Worm (Caenorhabditis elegans) whole organism, L3 larva: ENCODE data around the gene C50D2.1.

Experiments
- R02D3.7 ChIP-seq: fragments of 150-350 bp; optimal IDR thresholded peaks from 2 replicates; lab custom pipeline; 2014; ENCODE audit warnings: missing biosample characterization, missing genetic modification characterization
- ZK546.5 ChIP-seq: sonication (generic microtip); optimal IDR thresholded peaks from 2 replicates; lab custom pipeline; 2017; ENCODE audit warnings: missing biosample characterization, missing genetic modification characterization
- aly-2 ChIP-seq: fragments of 150-350 bp; optimal IDR thresholded peaks from 2 replicates; lab custom pipeline; 2014; ENCODE audit warnings: missing biosample characterization, missing genetic modification characterization
- ama-1 ChIP-seq: fragments of 150-350 bp; optimal IDR thresholded peaks from 2 replicates; lab custom pipeline; 2018
- ceh-16 ChIP-seq: sonication (generic microtip); optimal IDR thresholded peaks from 2 replicates; lab custom pipeline; 2017; ENCODE audit warnings: missing biosample characterization, missing genetic modification characterization
- ceh-28 ChIP-seq: fragments of 150-350 bp; optimal IDR thresholded peaks from 2 replicates; lab custom pipeline; 2014; ENCODE audit warnings: missing biosample characterization, missing genetic modification reagents, missing genetic modification characterization
- ceh-82 ChIP-seq: fragments of 150-350 bp; optimal IDR thresholded peaks from 2 replicates; lab custom pipeline; 2014; ENCODE audit warnings: missing biosample characterization, missing genetic modification characterization
- ceh-9 ChIP-seq: sonication (generic microtip); optimal IDR thresholded peaks from 2 replicates; lab custom pipeline; 2018; ENCODE audit warnings: missing biosample characterization, missing genetic modification characterization
- daf-12 ChIP-seq: fragments of 150-350 bp; optimal IDR thresholded peaks from 2 replicates; lab custom pipeline; 2014; ENCODE audit warnings: missing biosample characterization, missing genetic modification reagents, missing genetic modification characterization
- egl-27 ChIP-seq: sonication (generic microtip); optimal IDR thresholded peaks from 4 replicates; lab custom pipeline; 2017; ENCODE audit warnings: missing biosample characterization, missing genetic modification reagents, missing genetic modification characterization
- egl-5 ChIP-seq: fragments of 150-350 bp; optimal IDR thresholded peaks from 2 replicates; lab custom pipeline; 2017; ENCODE audit warnings: missing biosample characterization, missing genetic modification reagents, missing genetic modification characterization, inconsistent platforms
- elt-1 ChIP-seq: fragments of 150-350 bp; optimal IDR thresholded peaks from 2 replicates; lab custom pipeline; 2014; ENCODE audit warnings: missing biosample characterization, missing genetic modification characterization
- elt-2 ChIP-seq: sonication (generic microtip); optimal IDR thresholded peaks from 2 replicates; lab custom pipeline; 2016; ENCODE audit warnings: missing genetic modification reagents, mild to moderate bottlenecking, missing genetic modification characterization, missing compliant biosample characterization
- elt-3 ChIP-seq, 3 experiments: fragments of 150-350 bp in 1 of 3; sonication (generic microtip) in 2 of 3; optimal IDR thresholded peaks; 2 replicates in 2 of 3; 4 replicates in 1 of 3; lab custom pipeline; 2014 to 2017; ENCODE audit warnings: missing biosample characterization in 3 of 3, missing genetic modification characterization in 3 of 3
- eor-1 ChIP-seq, 2 experiments: fragments of 150-350 bp; optimal IDR thresholded peaks; 2 replicates each; lab custom pipeline; 2014 to 2018; ENCODE audit warnings: missing biosample characterization in 2 of 2, missing genetic modification characterization in 2 of 2
- fkh-10 ChIP-seq: sonication (generic microtip); optimal IDR thresholded peaks from 2 replicates; lab custom pipeline; 2017; ENCODE audit warnings: missing biosample characterization, missing genetic modification reagents, missing genetic modification characterization
- fkh-2 ChIP-seq: fragments of 150-350 bp; optimal IDR thresholded peaks from 2 replicates; lab custom pipeline; 2014; ENCODE audit warnings: missing biosample characterization, missing genetic modification reagents, missing genetic modification characterization
- fos-1 ChIP-seq: fragments of 150-350 bp; optimal IDR thresholded peaks from 2 replicates; lab custom pipeline; 2014; ENCODE audit warnings: missing biosample characterization, missing genetic modification characterization
- hmg-11 ChIP-seq: sonication (generic microtip); optimal IDR thresholded peaks from 2 replicates; lab custom pipeline; 2016; ENCODE audit warnings: missing genetic modification characterization, missing compliant biosample characterization
- jun-1 ChIP-seq: fragments of 150-350 bp; optimal IDR thresholded peaks from 2 replicates; lab custom pipeline; 2014; ENCODE audit warnings: missing biosample characterization, missing genetic modification reagents, missing genetic modification characterization
- lin-15B ChIP-seq: fragments of 150-350 bp; optimal IDR thresholded peaks from 2 replicates; lab custom pipeline; 2014; ENCODE audit warnings: missing biosample characterization, missing genetic modification characterization
- lin-39 ChIP-seq: fragments of 150-350 bp; optimal IDR thresholded peaks from 2 replicates; lab custom pipeline; 2018; ENCODE audit warnings: missing biosample characterization, missing genetic modification reagents, missing genetic modification characterization
- lsy-12 ChIP-seq: sonication (generic microtip); optimal IDR thresholded peaks from 2 replicates; lab custom pipeline; 2016; ENCODE audit warnings: mild to moderate bottlenecking, missing genetic modification characterization, missing compliant biosample characterization
- mdl-1 ChIP-seq: fragments of 150-350 bp; optimal IDR thresholded peaks from 2 replicates; lab custom pipeline; 2014; ENCODE audit warnings: missing biosample characterization, missing genetic modification characterization
- mml-1 ChIP-seq: fragments of 150-350 bp; sonication (generic microtip); optimal IDR thresholded peaks from 3 replicates; lab custom pipeline; 2014; ENCODE audit warnings: missing biosample characterization, missing genetic modification characterization
- nfya-1 ChIP-seq: sonication (generic microtip); optimal IDR thresholded peaks from 2 replicates; lab custom pipeline; 2017; ENCODE audit warnings: missing genetic modification characterization, mild to moderate bottlenecking, missing compliant biosample characterization, antibody characterized with exemption, moderate library complexity; ENCODE audit not compliant: insufficient read depth
- nhr-11 ChIP-seq: fragments of 150-350 bp; optimal IDR thresholded peaks from 2 replicates; lab custom pipeline; 2014; ENCODE audit warnings: missing biosample characterization, missing genetic modification characterization
- nhr-12 ChIP-seq: fragments of 150-350 bp; optimal IDR thresholded peaks from 2 replicates; lab custom pipeline; 2014; ENCODE audit warnings: missing biosample characterization, missing genetic modification characterization
- nhr-23 ChIP-seq: fragments of 150-350 bp; optimal IDR thresholded peaks from 2 replicates; lab custom pipeline; 2014; ENCODE audit warnings: missing biosample characterization, missing genetic modification reagents, missing genetic modification characterization
- nhr-237 ChIP-seq: fragments of 150-350 bp; optimal IDR thresholded peaks from 2 replicates; lab custom pipeline; 2014; ENCODE audit warnings: missing biosample characterization, missing genetic modification characterization
- nhr-25 ChIP-seq: sonication (generic microtip); optimal IDR thresholded peaks from 2 replicates; lab custom pipeline; 2017; ENCODE audit warnings: missing biosample characterization, missing genetic modification characterization
- nhr-28 ChIP-seq: fragments of 150-350 bp; optimal IDR thresholded peaks from 2 replicates; lab custom pipeline; 2014; ENCODE audit warnings: missing biosample characterization, missing genetic modification characterization
- nhr-43 ChIP-seq: sonication (generic microtip); optimal IDR thresholded peaks from 2 replicates; lab custom pipeline; 2016; ENCODE audit warnings: mild to moderate bottlenecking, missing genetic modification characterization, missing compliant biosample characterization; ENCODE audit not compliant: poor library complexity, severe bottlenecking
- nhr-67 ChIP-seq: fragments of 150-350 bp; optimal IDR thresholded peaks from 2 replicates; lab custom pipeline; 2014; ENCODE audit warnings: missing biosample characterization, missing genetic modification characterization
- nhr-76 ChIP-seq: fragments of 150-350 bp; sonication (generic microtip); optimal IDR thresholded peaks from 5 replicates; lab custom pipeline; 2014; ENCODE audit warnings: missing biosample characterization, missing genetic modification characterization
- nhr-77 ChIP-seq: fragments of 150-350 bp; optimal IDR thresholded peaks from 2 replicates; lab custom pipeline; 2014; ENCODE audit warnings: missing biosample characterization, missing genetic modification characterization
- pha-4 ChIP-seq: fragments of 150-350 bp; optimal IDR thresholded peaks from 2 replicates; lab custom pipeline; 2014; ENCODE audit warnings: missing biosample characterization, missing genetic modification reagents, missing genetic modification characterization
- pqm-1 ChIP-seq: fragments of 150-350 bp; optimal IDR thresholded peaks from 2 replicates; lab custom pipeline; 2017; ENCODE audit warnings: missing biosample characterization, missing genetic modification characterization, inconsistent platforms
- sea-2 ChIP-seq: fragments of 150-350 bp; sonication (generic microtip); optimal IDR thresholded peaks from 4 replicates; lab custom pipeline; 2014; ENCODE audit warnings: missing biosample characterization, missing genetic modification reagents, missing genetic modification characterization
- skn-1 ChIP-seq: fragments of 150-350 bp; optimal IDR thresholded peaks from 2 replicates; lab custom pipeline; 2014; ENCODE audit warnings: missing biosample characterization, missing genetic modification characterization
- snpc-4 ChIP-seq: fragments of 150-350 bp; optimal IDR thresholded peaks from 2 replicates; lab custom pipeline; 2014; ENCODE audit warnings: missing biosample characterization, missing genetic modification characterization
- tbx-2 ChIP-seq: sonication (generic microtip); optimal IDR thresholded peaks from 2 replicates; lab custom pipeline; 2016; ENCODE audit warnings: mild to moderate bottlenecking, missing genetic modification characterization, missing compliant biosample characterization
- unc-39 ChIP-seq: sonication (generic microtip); optimal IDR thresholded peaks from 4 replicates; lab custom pipeline; 2017; ENCODE audit warnings: missing biosample characterization, missing genetic modification characterization
- unc-62 ChIP-seq: fragments of 150-350 bp; sonication (generic microtip); optimal IDR thresholded peaks from 4 replicates; lab custom pipeline; 2014; ENCODE audit warnings: missing biosample characterization, missing genetic modification reagents, missing genetic modification characterization
- zag-1 ChIP-seq: fragments of 150-350 bp; optimal IDR thresholded peaks from 2 replicates; lab custom pipeline; 2014; ENCODE audit warnings: missing biosample characterization, missing genetic modification characterization
- ztf-11 ChIP-seq: fragments of 150-350 bp; optimal IDR thresholded peaks from 2 replicates; lab custom pipeline; 2014; ENCODE audit warnings: missing biosample characterization, missing genetic modification characterization
- ztf-4 ChIP-seq: fragments of 150-350 bp; optimal IDR thresholded peaks from 2 replicates; lab custom pipeline; 2014; ENCODE audit warnings: missing biosample characterization, missing genetic modification characterization

C50D2.1 gene

ce11 chrII:156999-157499 is 45.7 kb downstream of the C50D2.1 start:
- TF ChIP-seq nfya-1 (tag; lab: Kevin White, UChicago) (no peak), egl-5 (tag; lab: Kevin White, UChicago) (no peak), pqm-1 (tag; lab: Kevin White, UChicago) (peak; percentile 16), ceh-28 (no peak), nhr-76 (tag; lab: Kevin White, UChicago) (no peak), elt-2 (peak; percentile 19)

ce11 chrII:158004-158731 is 46.8 kb downstream of the C50D2.1 start:
- TF ChIP-seq ceh-82 (tag; lab: Kevin White, UChicago) = no peak
- no peak for TF ChIP-seq egl-27
- no peak for TF ChIP-seq nfya-1 (tag; lab: Kevin White, UChicago)
- peak; percentile 86 for TF ChIP-seq nhr-23 (tag; lab: Kevin White, UChicago)
- TF ChIP-seq unc-39 = no peak

- TF ChIP-seq unc-39 = no peak
- TF ChIP-seq sea-2 (GFP tag; lab: Kevin White, UChicago) = no peak
- no peak for TF ChIP-seq nhr-28
- TF ChIP-seq fkh-2 = no peak
- TF ChIP-seq ama-1 (lab: Kevin White, UChicago) = no peak
- TF ChIP-seq pha-4 = peak; percentile 48
- TF ChIP-seq nhr-25 (tag; lab: Kevin White, UChicago) = peak; percentile 58
- TF ChIP-seq lin-15B (tag; lab: Kevin White, UChicago) = no peak
- TF ChIP-seq nhr-12 (tag; lab: Kevin White, UChicago) = no peak
- no peak for TF ChIP-seq egl-5 (tag; lab: Kevin White, UChicago)
- TF ChIP-seq hmg-11 (tag; lab: Kevin White, UChicago) = peak; percentile 3
- TF ChIP-seq aly-2 (tag; lab: Kevin White, UChicago) = no peak
- TF ChIP-seq lsy-12 (tag; lab: Kevin White, UChicago) = no peak
- no peak for TF ChIP-seq ceh-16 (tag; lab: Kevin White, UChicago)
- no peak for TF ChIP-seq nhr-237 (tag; lab: Kevin White, UChicago)
- TF ChIP-seq ZK546.5 (tag; lab: Kevin White, UChicago) = no peak
- peak; percentile 54 for TF ChIP-seq elt-2
- TF ChIP-seq elt-1 (tag; lab: Kevin White, UChicago) = no peak
- TF ChIP-seq nhr-23 (tag; lab: Kevin White, UChicago) = peak; percentile 53
- TF ChIP-seq jun-1 (tag; lab: Kevin White, UChicago) = no peak
- no peak for TF ChIP-seq unc-62
- no peak for TF ChIP-seq nhr-77 (tag; lab: Kevin White, UChicago)
- TF ChIP-seq snpc-4 = no peak
- no peak for TF ChIP-seq R02D3.7 (tag; lab: Kevin White, UChicago)
- no peak for TF ChIP-seq fos-1
- TF ChIP-seq nhr-67 (tag; lab: Kevin White, UChicago) = no peak
- TF ChIP-seq daf-12 (tag; lab: Kevin White, UChicago) = no peak
- no peak for TF ChIP-seq ztf-11 (tag; lab: Kevin White, UChicago)
- no peak for TF ChIP-seq ceh-82 (tag; lab: Kevin White, UChicago)
- TF ChIP-seq fkh-10 (GFP tag; lab: Kevin White, UChicago) = no peak
- no peak for TF ChIP-seq elt-3 (tag; optimal IDR thresholded peaks at IDR 0.05; lab: Kevin White, UChicago)
- no peak for TF ChIP-seq mdl-1
- no peak for TF ChIP-seq nhr-43
- TF ChIP-seq skn-1 (tag; lab: Kevin White, UChicago) = no peak
- TF ChIP-seq nhr-76 (tag; lab: Kevin White, UChicago) = no peak
- TF ChIP-seq pqm-1 (tag; lab: Kevin White, UChicago) = peak; percentile 60
- TF ChIP-seq eor-1 (tag; optimal IDR thresholded peaks at IDR 0.05; lab: Kevin White, UChicago) = no peak
- no peak for TF ChIP-seq ceh-9
- peak; percentile 79 for TF ChIP-seq ceh-28
- TF ChIP-seq mml-1 = no peak
- TF ChIP-seq zag-1 (tag; lab: Kevin White, UChicago) = no peak
- TF ChIP-seq nfya-1 (tag; lab: Kevin White, UChicago) = peak; percentile 49
- TF ChIP-seq tbx-2 (tag; lab: Kevin White, UChicago) = no peak
- TF ChIP-seq lin-39 (tag; lab: Kevin White, UChicago) = no peak
- TF ChIP-seq egl-27 = no peak
- no peak for TF ChIP-seq nhr-11 (tag; lab: Kevin White, UChicago)
- TF ChIP-seq ztf-4 (tag; lab: Kevin White, UChicago) = no peak
Measured at ce11 chrII:159294-159922, 48.0 kb downstream of the C50D2.1 start.
